Worm (Caenorhabditis elegans) whole organism, L2 larva: ENCODE data around the gene F31E3.12.

Experiments
- nhr-77 ChIP-seq: fragments of 150-350 bp; optimal IDR thresholded peaks from 2 replicates; lab custom pipeline; 2014; ENCODE audit warnings: missing biosample characterization, missing genetic modification characterization
- skn-1 ChIP-seq: sonication (generic microtip); optimal IDR thresholded peaks from 2 replicates; lab custom pipeline; 2017; ENCODE audit warnings: missing biosample characterization, missing genetic modification characterization
- unc-62 ChIP-seq: fragments of 150-350 bp; optimal IDR thresholded peaks from 2 replicates; lab custom pipeline; 2014; ENCODE audit warnings: missing biosample characterization, missing genetic modification reagents, missing genetic modification characterization

- TF ChIP-seq unc-62 (no peak), skn-1 (tag; lab: Kevin White, UChicago) (no peak), nhr-77 (no peak)
Observed at ce11 chrIII:6955766-6956165, 13.4 kb upstream of the F31E3.12 start.
